Fruit fly (Drosophila melanogaster): ENCODE measurements around the gene CG42780.

Gene CG42780

dm6 chrX:7319053-7319702, 12.8 kb downstream of the CG42780 start (continued):
- TF ChIP-seq CG30431 (GFP tag; optimal IDR thresholded peaks at IDR 0.05): peak; percentile 77
- no peak for TF ChIP-seq CG16779 (GFP tag; IDR thresholded peaks at IDR 0.05)
- no peak for TF ChIP-seq tll (GFP tag; optimal IDR thresholded peaks at IDR 0.05)
- TF ChIP-seq CG3281 (GFP tag; optimal IDR thresholded peaks at IDR 0.05): no peak
- TF ChIP-seq CG10462 (GFP tag; optimal IDR thresholded peaks at IDR 0.05): peak; percentile 56
- TF ChIP-seq CG34376 (GFP tag; optimal IDR thresholded peaks at IDR 0.05): no peak
- 0 out of 2 replicates have a peak, but pooled peaks have one; percentile 13 for TF ChIP-seq Oaz (GFP tag; IDR thresholded peaks at IDR 0.05)
- TF ChIP-seq cg (GFP tag; optimal IDR thresholded peaks at IDR 0.05): peak; percentile 4
- peak; percentile 64 for TF ChIP-seq CG17186 (GFP tag; optimal IDR thresholded peaks at IDR 0.05)
- TF ChIP-seq CG18619 (GFP tag; optimal IDR thresholded peaks at IDR 0.05): peak; percentile 65
- TF ChIP-seq CG6791 (GFP tag; IDR thresholded peaks at IDR 0.05; ENCODE audit: partially characterized antibody): no peak
- no peak for TF ChIP-seq CG6272 (GFP tag; IDR thresholded peaks at IDR 0.05)
- TF ChIP-seq CG6175 (GFP tag; IDR thresholded peaks at IDR 0.05): no peak
- TF ChIP-seq lilli (GFP tag; optimal IDR thresholded peaks at IDR 0.05): peak; percentile 62
- peak; percentile 50 for TF ChIP-seq salm (tag; optimal IDR thresholded peaks at IDR 0.05)
- TF ChIP-seq CG11085 (GFP tag; IDR thresholded peaks at IDR 0.05): no peak
- TF ChIP-seq Stat92E (GFP tag; optimal IDR thresholded peaks at IDR 0.05): no peak
- no peak for TF ChIP-seq hkb (optimal IDR thresholded peaks at IDR 0.05)
- peak; percentile 64 for TF ChIP-seq hkb (GFP tag; IDR thresholded peaks at IDR 0.05)
- no peak for TF ChIP-seq CG12071 (GFP tag; optimal IDR thresholded peaks at IDR 0.05)
- TF ChIP-seq CG2678 (tag; optimal IDR thresholded peaks at IDR 0.05): peak; percentile 81
- peak; percentile 59 for TF ChIP-seq Usf (GFP tag; optimal IDR thresholded peaks at IDR 0.05)
- TF ChIP-seq CG8290 (GFP tag; optimal IDR thresholded peaks at IDR 0.05): peak; percentile 71
- TF ChIP-seq CG8290 (tag; optimal IDR thresholded peaks at IDR 0.05): peak in 1 of 2 experiments; percentile 9
- TF ChIP-seq twi (tag; optimal IDR thresholded peaks at IDR 0.05): peak; percentile 65
- TF ChIP-seq ham (GFP tag; IDR thresholded peaks at IDR 0.05): no peak
- peak; percentile 84 for TF ChIP-seq CG4820 (GFP tag; optimal IDR thresholded peaks at IDR 0.05)
- peak; percentile 36 for TF ChIP-seq CG10431 (GFP tag; optimal IDR thresholded peaks at IDR 0.05)
- peak; percentile 35 for TF ChIP-seq HLH54F (GFP tag; optimal IDR thresholded peaks at IDR 0.05)
- peak; percentile 84 for TF ChIP-seq CG11504 (tag; optimal IDR thresholded peaks at IDR 0.05)
- no peak for TF ChIP-seq Hey (tag; optimal IDR thresholded peaks at IDR 0.05)
- no peak for TF ChIP-seq sna (GFP tag; IDR thresholded peaks at IDR 0.05; ENCODE audit: partially characterized antibody)
- peak; percentile 73 for TF ChIP-seq Abd-B (GFP tag; optimal IDR thresholded peaks at IDR 0.05)
- no peak for TF ChIP-seq CG14014 (GFP tag; IDR thresholded peaks at IDR 0.05)
- TF ChIP-seq CG7786 (GFP tag; optimal IDR thresholded peaks at IDR 0.05): peak; percentile 34
- peak; percentile 61 for TF ChIP-seq ac (GFP tag; optimal IDR thresholded peaks at IDR 0.05)
- peak; percentile 14 for TF ChIP-seq Hmr (GFP tag; optimal IDR thresholded peaks at IDR 0.05)
- TF ChIP-seq CG30020 (tag; optimal IDR thresholded peaks at IDR 0.05): peak; percentile 51
- TF ChIP-seq Xrp1 (GFP tag; IDR thresholded peaks at IDR 0.05): peak; percentile 85
- no peak for TF ChIP-seq ro (GFP tag; IDR thresholded peaks at IDR 0.05)
- TF ChIP-seq CG5953 (GFP tag; IDR thresholded peaks at IDR 0.05): 0 out of 2 replicates have a peak, but pooled peaks have one; percentile 52
- TF ChIP-seq Dll (GFP tag; IDR thresholded peaks at IDR 0.05; ENCODE audit: partially characterized antibody): no peak
- peak; percentile 64 for TF ChIP-seq CG11723 (GFP tag; optimal IDR thresholded peaks at IDR 0.05)
- peak; percentile 61 for TF ChIP-seq Drgx (GFP tag; IDR thresholded peaks at IDR 0.05)
- TF ChIP-seq gt (GFP tag; IDR thresholded peaks at IDR 0.05): peak; percentile 61; the same call in 1 of the 2 replicates
- TF ChIP-seq Hand (GFP tag; optimal IDR thresholded peaks at IDR 0.05): no peak
- TF ChIP-seq jigr1 (GFP tag; IDR thresholded peaks at IDR 0.05): peak; percentile 13; the same call in 1 of the 3 replicates
- peak in 1 of 2 experiments; percentile 49 for TF ChIP-seq Eip74EF (GFP tag; optimal IDR thresholded peaks at IDR 0.05)
- peak; percentile 71 to 81 for TF ChIP-seq Pdp1 (GFP tag; optimal IDR thresholded peaks at IDR 0.05)
